Fruit fly (Drosophila melanogaster) whole organism, adult: ENCODE measurements around the gene CG31099.
A peak's percentile ranks its signal among the peaks of the same experiment; 100 is the strongest.

Experiments
- CG11617 ChIP-seq: fragments of 200-800 bp; sonication (Bioruptor generic); optimal IDR thresholded peaks from 2 replicates; lab custom pipeline; 2017; ENCODE audit warnings: mild to moderate bottlenecking, missing biosample characterization, missing genetic modification reagents, missing genetic modification characterization
- CG12768 ChIP-seq: fragments of 200-800 bp; sonication (Bioruptor generic); optimal IDR thresholded peaks from 2 replicates; lab custom pipeline; 2017; ENCODE audit warnings: missing biosample characterization, missing genetic modification characterization, mild to moderate bottlenecking, moderate library complexity, missing genetic modification reagents
- CG14711 ChIP-seq: fragments of 200-800 bp; sonication (Bioruptor generic); optimal IDR thresholded peaks from 2 replicates; lab custom pipeline; 2018; ENCODE audit warnings: missing biosample characterization, mild to moderate bottlenecking, missing genetic modification characterization, moderate library complexity
- CG1620 ChIP-seq: fragments of 200-800 bp; sonication (Bioruptor generic); optimal IDR thresholded peaks from 2 replicates; lab custom pipeline; 2016; ENCODE audit warnings: missing biosample characterization, missing genetic modification characterization
- CG33017 ChIP-seq: fragments of 200-800 bp; sonication (Bioruptor generic); optimal IDR thresholded peaks from 2 replicates; lab custom pipeline; 2018; ENCODE audit warnings: missing biosample characterization, mild to moderate bottlenecking, missing genetic modification characterization, moderate library complexity
- CG5204 ChIP-seq: fragments of 200-800 bp; sonication (Bioruptor generic); optimal IDR thresholded peaks from 2 replicates; lab custom pipeline; 2016; ENCODE audit warnings: missing biosample characterization, missing genetic modification characterization
- CG7045 ChIP-seq: fragments of 200-800 bp; sonication (Bioruptor generic); optimal IDR thresholded peaks from 2 replicates; lab custom pipeline; 2017; ENCODE audit warnings: missing biosample characterization, mild to moderate bottlenecking, missing genetic modification characterization
- CG7101 ChIP-seq: fragments of 200-800 bp; sonication (Bioruptor generic); optimal IDR thresholded peaks from 2 replicates; lab custom pipeline; 2018; ENCODE audit warnings: missing biosample characterization, mild to moderate bottlenecking, missing genetic modification characterization, moderate library complexity
- Clk ChIP-seq: fragments of 200-800 bp; sonication (Bioruptor generic); optimal IDR thresholded peaks from 2 replicates; lab custom pipeline; 2017; ENCODE audit warnings: missing biosample characterization, missing genetic modification characterization
- Crg-1 ChIP-seq: fragments of 200-800 bp; sonication (Bioruptor generic); optimal IDR thresholded peaks from 2 replicates; lab custom pipeline; 2016; ENCODE audit warnings: missing biosample characterization, missing genetic modification characterization
- Hr96 ChIP-seq: fragments of 200-800 bp; sonication (Bioruptor generic); optimal IDR thresholded peaks from 2 replicates; lab custom pipeline; 2016; ENCODE audit warnings: missing biosample characterization, missing genetic modification characterization
- Mnt ChIP-seq: fragments of 200-800 bp; sonication (Bioruptor generic); optimal IDR thresholded peaks from 2 replicates; lab custom pipeline; 2016; ENCODE audit warnings: missing biosample characterization, mild to moderate bottlenecking, missing genetic modification characterization
- bab1 ChIP-seq: fragments of 200-800 bp; sonication (Bioruptor generic); optimal IDR thresholded peaks from 3 replicates; lab custom pipeline; 2019; ENCODE audit warnings: missing biosample characterization, mild to moderate bottlenecking, missing genetic modification characterization, moderate library complexity
- cic ChIP-seq: fragments of 200-800 bp; sonication (Bioruptor generic); optimal IDR thresholded peaks from 2 replicates; lab custom pipeline; 2017; ENCODE audit warnings: missing biosample characterization, mild to moderate bottlenecking, missing genetic modification characterization, moderate library complexity
- cnc ChIP-seq, 2 experiments: fragments of >200 bp; optimal IDR thresholded peaks; 2 replicates each; lab custom pipeline; 2017
- kay ChIP-seq: fragments of 200-800 bp; sonication (Bioruptor generic); peaks from one replicate; lab custom pipeline; 2016; ENCODE audit warnings: missing biosample characterization, missing genetic modification characterization, borderline replicate concordance
- ovo ChIP-seq: fragments of 200-800 bp; sonication (Bioruptor generic); optimal IDR thresholded peaks from 2 replicates; lab custom pipeline; 2016; ENCODE audit warnings: missing biosample characterization, missing genetic modification characterization
- pad ChIP-seq: fragments of 200-800 bp; sonication (Bioruptor generic); optimal IDR thresholded peaks from 3 replicates; lab custom pipeline; 2017; ENCODE audit warnings: missing biosample characterization, missing genetic modification characterization, mild to moderate bottlenecking, moderate library complexity, missing genetic modification reagents
- tj ChIP-seq: fragments of 200-800 bp; sonication (Bioruptor generic); optimal IDR thresholded peaks from 3 replicates; lab custom pipeline; 2017; ENCODE audit warnings: missing biosample characterization, mild to moderate bottlenecking, missing genetic modification characterization, moderate library complexity
- toe ChIP-seq: fragments of 200-800 bp; sonication (Bioruptor generic); optimal IDR thresholded peaks from 2 replicates; lab custom pipeline; 2016; ENCODE audit warnings: missing biosample characterization, missing genetic modification characterization

CG31099 gene

DNA sequence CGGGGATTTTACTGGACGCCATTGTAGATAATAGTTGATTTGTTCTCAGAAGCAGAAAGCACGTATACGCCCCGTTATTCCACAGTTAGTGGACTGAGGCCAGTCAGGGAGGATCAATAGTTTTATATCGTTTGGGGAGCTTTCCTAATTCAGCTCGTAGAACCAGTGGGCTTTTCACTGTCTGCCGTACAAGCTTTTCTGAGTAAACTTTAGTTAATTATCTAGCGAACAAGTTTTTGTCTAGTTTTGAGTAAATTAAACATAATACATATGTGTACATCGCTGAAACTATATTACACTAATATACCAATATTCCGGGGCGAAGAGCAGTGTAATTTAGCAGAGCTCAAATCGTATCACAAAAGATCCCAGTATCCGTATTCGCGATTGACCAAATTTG, 11.9 kb upstream of the CG31099 start, which contains the start of gene CG10562:
Gene CG10562, minus strand, starts transcription at position 101 of the 400 bp plus-strand sequence.
- TF ChIP-seq bab1 (GFP tag; lab: Kevin White, UChicago) (no peak), pad (GFP tag; lab: Kevin White, UChicago) (no peak), cic (GFP tag; lab: Kevin White, UChicago) (peak; percentile 28), CG12768 (peak; percentile 10)

DNA sequence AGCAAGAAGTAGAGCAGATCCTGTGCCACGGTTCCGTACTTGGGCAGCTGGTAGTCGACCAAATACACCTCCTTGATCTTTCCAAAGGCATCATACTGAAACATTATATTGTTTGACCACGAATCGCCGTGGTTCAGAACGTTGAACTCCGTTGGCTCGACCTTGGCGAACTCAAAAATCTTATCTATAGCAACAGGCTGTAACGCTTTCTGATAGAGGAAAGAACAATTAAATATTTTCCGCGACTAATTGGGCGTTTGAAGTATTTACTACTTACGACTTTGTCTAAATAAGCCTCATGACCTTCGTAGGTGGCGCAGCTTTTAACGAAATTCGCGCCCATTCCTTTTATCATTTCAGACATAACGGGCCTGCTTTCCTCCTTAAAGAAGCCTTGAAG, 10.9 kb upstream of the CG31099 start:
- no peak for TF ChIP-seq Clk (GFP tag; lab: Kevin White, UChicago)
- TF ChIP-seq kay = no peak
- TF ChIP-seq CG33017 (tag; lab: Kevin White, UChicago) = no peak
- TF ChIP-seq ovo (GFP tag; lab: Kevin White, UChicago) = no peak

DNA sequence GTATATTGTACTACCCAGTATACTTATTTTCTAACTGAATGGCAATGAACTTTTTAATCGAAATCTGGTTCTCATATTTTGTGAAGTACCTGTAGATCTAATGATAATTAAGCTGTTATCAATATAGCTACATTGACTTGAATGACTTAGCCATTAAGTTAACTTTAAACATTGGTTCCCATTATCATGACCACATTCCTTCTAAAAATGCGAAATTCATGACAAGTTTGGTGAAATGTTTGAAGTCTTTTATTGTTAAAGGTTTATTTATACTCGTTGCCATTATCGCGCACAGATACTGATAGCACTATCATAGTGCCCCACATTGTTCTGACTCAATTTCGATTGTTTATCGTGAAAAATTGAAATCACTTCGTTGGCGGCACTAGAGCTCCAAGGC, 10.2 kb upstream of the CG31099 start:
- no peak for TF ChIP-seq bab1 (GFP tag; lab: Kevin White, UChicago)
- no peak for TF ChIP-seq CG7045 (GFP tag; lab: Kevin White, UChicago)
- TF ChIP-seq CG33017 (tag; lab: Kevin White, UChicago) = no peak
- TF ChIP-seq CG5204 (GFP tag; lab: Kevin White, UChicago) = no peak
- TF ChIP-seq kay = no peak

DNA sequence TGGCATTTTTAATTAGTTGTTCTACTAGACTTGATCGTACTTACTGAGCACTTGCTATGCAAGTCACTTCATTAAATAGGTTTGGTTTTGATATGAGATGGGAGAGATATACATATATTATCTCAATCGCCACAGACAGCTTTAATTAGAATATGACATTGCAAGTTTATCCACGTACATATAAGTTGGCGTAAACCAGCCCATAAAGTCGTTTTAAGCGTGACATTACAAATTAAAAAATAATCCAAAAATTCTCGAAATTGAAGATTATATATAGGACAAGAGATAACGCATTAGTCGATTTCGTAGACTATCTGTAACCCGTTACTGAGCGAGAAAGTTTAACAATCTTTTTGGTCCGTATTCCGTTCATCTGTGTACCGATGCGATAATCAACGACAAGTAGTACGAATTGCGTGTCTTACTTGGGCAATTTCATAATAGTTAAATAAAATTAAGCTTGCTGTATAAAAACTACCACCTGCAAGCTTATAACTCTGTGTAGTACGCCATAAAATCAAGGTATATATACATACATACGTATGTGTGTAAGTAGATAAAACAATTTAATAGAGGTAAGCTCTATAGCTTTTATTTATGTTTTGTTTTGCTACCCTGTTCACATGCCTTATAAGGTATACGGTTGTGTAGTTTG, 9.4 kb upstream of the CG31099 start, which contains the start of gene CG10560:
Gene CG10560, minus strand, starts transcription at position 51 of the 655 bp plus-strand sequence.
- TF ChIP-seq Mnt (GFP tag; lab: Kevin White, UChicago) = no peak
- peak; percentile 27 for TF ChIP-seq cic (GFP tag; lab: Kevin White, UChicago)
- peak; percentile 19 to 51 for TF ChIP-seq cnc (optimal IDR thresholded peaks at IDR 0.05; lab: Kevin White, UChicago)
- peak; percentile 74 for TF ChIP-seq kay
- no peak for TF ChIP-seq CG33017 (tag; lab: Kevin White, UChicago)

DNA sequence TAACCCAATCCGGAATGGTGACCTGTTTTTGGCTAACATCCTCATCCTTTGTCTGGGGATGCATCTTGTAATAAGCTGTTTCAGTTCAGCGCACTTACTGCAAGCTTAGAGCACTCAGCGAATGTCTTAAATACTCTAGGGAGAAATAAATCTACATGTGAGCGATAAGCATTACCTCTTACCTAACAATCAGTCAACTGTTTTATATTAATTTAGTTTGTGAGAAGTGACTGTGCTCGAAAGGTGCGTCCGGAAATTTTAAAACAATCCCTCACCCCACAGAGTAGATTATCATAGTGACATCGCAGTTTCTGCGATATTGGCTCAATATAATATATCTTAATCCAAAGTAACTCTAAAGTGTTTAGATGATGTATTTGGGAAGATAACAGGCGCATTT, 7.3 kb upstream of the CG31099 start, which contains the start of gene CG10553:
Gene CG10553, minus strand, starts transcription at position 101 of the 400 bp plus-strand sequence.
- TF ChIP-seq Crg-1 (GFP tag; lab: Kevin White, UChicago) = no peak
- no peak for TF ChIP-seq cnc (optimal IDR thresholded peaks at IDR 0.05; lab: Kevin White, UChicago)
- no peak for TF ChIP-seq bab1 (GFP tag; lab: Kevin White, UChicago)
- TF ChIP-seq CG12768 = no peak
- no peak for TF ChIP-seq CG7101 (tag; lab: Kevin White, UChicago)
- no peak for TF ChIP-seq tj (GFP tag; lab: Kevin White, UChicago)
- no peak for TF ChIP-seq CG33017 (tag; lab: Kevin White, UChicago)
- no peak for TF ChIP-seq CG7045 (GFP tag; lab: Kevin White, UChicago)
- no peak for TF ChIP-seq Clk (GFP tag; lab: Kevin White, UChicago)
- TF ChIP-seq pad (GFP tag; lab: Kevin White, UChicago) = no peak
- TF ChIP-seq Mnt (GFP tag; lab: Kevin White, UChicago) = no peak
- TF ChIP-seq CG14711 = no peak
- no peak for TF ChIP-seq CG5204 (GFP tag; lab: Kevin White, UChicago)
- no peak for TF ChIP-seq CG1620 (GFP tag; lab: Kevin White, UChicago)
- no peak for TF ChIP-seq ovo (GFP tag; lab: Kevin White, UChicago)
- no peak for TF ChIP-seq CG11617
- no peak for TF ChIP-seq Hr96 (GFP tag; lab: Kevin White, UChicago)
- no peak for TF ChIP-seq toe (GFP tag; lab: Kevin White, UChicago)
- no peak for TF ChIP-seq kay
- TF ChIP-seq cic (GFP tag; lab: Kevin White, UChicago) = no peak

DNA sequence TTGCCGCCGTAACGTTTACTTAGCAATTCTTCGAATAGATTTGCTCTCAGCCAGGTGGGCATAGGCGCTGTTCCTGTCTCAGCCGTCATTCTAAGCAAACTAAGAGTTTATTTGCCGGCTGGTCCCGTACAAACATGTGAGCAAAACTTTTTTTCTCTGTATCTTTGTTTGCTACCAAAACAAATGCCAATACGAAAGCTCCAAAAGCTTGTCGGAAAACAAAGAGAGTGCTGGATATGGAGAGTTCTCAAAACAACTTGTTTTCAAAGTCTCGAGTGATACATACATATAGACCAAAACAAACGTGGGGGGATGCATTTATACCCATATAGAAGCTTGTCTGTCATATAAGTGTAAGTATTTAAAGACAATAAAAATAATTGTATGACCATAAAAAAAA, 5.3 kb upstream of the CG31099 start, which contains the start of gene CG10559:
Gene CG10559, minus strand, starts transcription at position 101 of the 400 bp plus-strand sequence.
- TF ChIP-seq CG11617 = no peak
- peak; percentile 73 for TF ChIP-seq kay
- TF ChIP-seq cic (GFP tag; lab: Kevin White, UChicago) = peak; percentile 20

DNA sequence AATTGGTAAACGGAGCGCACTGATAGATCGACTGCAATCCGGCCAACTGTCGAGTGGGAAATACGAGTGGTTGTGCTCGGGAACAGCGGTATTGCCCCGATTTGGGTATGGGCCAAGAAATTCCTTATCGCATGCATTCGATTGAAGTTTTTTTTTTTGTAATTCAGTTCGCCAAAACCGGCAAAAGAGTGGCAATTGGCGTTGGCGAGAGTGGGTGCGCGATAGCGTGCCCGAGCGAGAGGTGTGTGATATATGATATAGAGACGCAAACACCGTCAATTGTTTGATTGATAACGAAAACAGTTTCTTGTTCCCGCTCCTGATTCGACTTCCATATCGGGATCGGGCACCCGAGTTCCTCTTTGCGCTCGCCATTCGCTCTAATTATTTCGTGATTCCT, 3.0 kb upstream of the CG31099 start, which contains the start of gene CG31087:
Gene CG31087, minus strand, starts transcription at position 63 of the 400 bp plus-strand sequence.
- TF ChIP-seq cic (GFP tag; lab: Kevin White, UChicago) (peak; percentile 63), Crg-1 (GFP tag; lab: Kevin White, UChicago) (no peak), toe (GFP tag; lab: Kevin White, UChicago) (no peak), pad (GFP tag; lab: Kevin White, UChicago) (no peak)

DNA sequence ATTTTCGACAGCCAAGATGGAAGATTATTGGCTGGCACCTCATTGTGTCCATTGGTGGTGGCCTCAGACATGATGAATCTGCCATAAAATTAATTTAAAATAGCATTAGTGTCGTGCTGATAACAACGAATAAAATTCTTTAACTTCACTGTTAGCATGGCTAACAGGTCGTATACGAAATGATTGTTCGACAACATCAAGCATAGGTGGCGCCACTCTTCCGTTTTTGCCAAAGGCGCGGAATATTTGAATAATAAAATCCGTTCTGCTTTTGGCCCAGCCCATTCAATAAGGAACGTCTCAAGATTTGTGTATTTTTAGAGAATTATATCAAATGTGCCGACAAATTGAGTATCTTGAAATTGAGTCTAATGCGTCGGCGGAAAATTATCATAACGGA, 1.8 kb upstream of the CG31099 start:
- TF ChIP-seq CG33017 (tag; lab: Kevin White, UChicago) = no peak
- TF ChIP-seq CG1620 (GFP tag; lab: Kevin White, UChicago) = no peak
- no peak for TF ChIP-seq tj (GFP tag; lab: Kevin White, UChicago)
- no peak for TF ChIP-seq pad (GFP tag; lab: Kevin White, UChicago)
- TF ChIP-seq CG7101 (tag; lab: Kevin White, UChicago) = no peak
- TF ChIP-seq toe (GFP tag; lab: Kevin White, UChicago) = peak; percentile 26
- TF ChIP-seq CG14711 = no peak
- no peak for TF ChIP-seq Mnt (GFP tag; lab: Kevin White, UChicago)
